Worm (Caenorhabditis elegans) whole organism, L1 larva: Measurements from ENCODE around the gene pitp-1.
A peak's percentile ranks its signal among the peaks of the same experiment; 100 is the strongest.

ENCODE experiments used
- C34B4.2 ChIP-seq: sonication (generic microtip); optimal IDR thresholded peaks from 2 replicates; lab custom pipeline; 2017; ENCODE audit warnings: mild to moderate bottlenecking, missing genetic modification characterization, missing compliant biosample characterization
- Y116A8C.19 ChIP-seq: sonication (generic microtip); optimal IDR thresholded peaks from 2 replicates; lab custom pipeline; 2016; ENCODE audit warnings: missing compliant biosample characterization, missing genetic modification characterization, borderline replicate concordance
- ceh-8 ChIP-seq: fragments of 200-800 bp; sonication (Bioruptor generic); optimal IDR thresholded peaks from 2 replicates; lab custom pipeline; 2018; ENCODE audit warnings: mild to moderate bottlenecking, missing genetic modification characterization, moderate library complexity, missing compliant biosample characterization
- ceh-90 ChIP-seq: sonication (generic microtip); optimal IDR thresholded peaks from 2 replicates; lab custom pipeline; 2016; ENCODE audit warnings: missing genetic modification characterization, missing compliant biosample characterization
- dpl-1 ChIP-seq, 3 experiments: fragments of 150-350 bp in 2 of 3; sonication (generic microtip) in 1 of 3; optimal IDR thresholded peaks; 2 replicates each; lab custom pipeline; 2014 to 2017; ENCODE audit warnings: missing biosample characterization in 3 of 3, missing genetic modification characterization in 3 of 3, missing genetic modification reagents in 3 of 3
- efl-1 ChIP-seq, 4 experiments: fragments of 150-350 bp; optimal IDR thresholded peaks in 3 of 4; peaks in 1 of 4; 1 replicate in 1 of 4; 2 replicates in 3 of 4; lab custom pipeline; 2014; ENCODE audit warnings: missing biosample characterization in 2 of 4, missing genetic modification characterization in 2 of 4, missing genetic modification reagents in 2 of 4
- efl-3 ChIP-seq: fragments of 200-800 bp; sonication (Bioruptor generic); optimal IDR thresholded peaks from 2 replicates; lab custom pipeline; 2018; ENCODE audit warnings: mild to moderate bottlenecking, missing genetic modification characterization, missing compliant biosample characterization
- egl-13 ChIP-seq: sonication (generic microtip); optimal IDR thresholded peaks from 2 replicates; lab custom pipeline; 2016; ENCODE audit warnings: missing genotype, missing genetic modification reagents, missing genetic modification characterization, missing compliant biosample characterization
- elt-2 ChIP-seq: sonication (generic microtip); optimal IDR thresholded peaks from 2 replicates; lab custom pipeline; 2016; ENCODE audit warnings: missing genetic modification characterization, mild to moderate bottlenecking, inconsistent platforms, missing compliant biosample characterization, missing genetic modification reagents
- ets-5 ChIP-seq: fragments of 200-800 bp; sonication (Bioruptor generic); IDR thresholded peaks from 2 replicates; pipeline ENCODE4 v1.3.6; 2022; ENCODE audit warnings: missing genetic modification characterization, missing compliant biosample characterization
- fos-1 ChIP-seq: fragments of 150-350 bp; optimal IDR thresholded peaks from 2 replicates; lab custom pipeline; 2014; ENCODE audit warnings: missing biosample characterization, missing genetic modification characterization
- grh-1 ChIP-seq: fragments of 200-800 bp; sonication (Bioruptor generic); IDR thresholded peaks from 2 replicates; pipeline ENCODE4 v1.3.6; 2022; ENCODE audit warnings: missing genetic modification reagents, missing genetic modification characterization, missing compliant biosample characterization
- hpl-2 ChIP-seq: fragments of 150-350 bp; optimal IDR thresholded peaks from 2 replicates; lab custom pipeline; 2014; ENCODE audit warnings: missing biosample characterization, missing genetic modification reagents, missing genetic modification characterization
- isw-1 ChIP-seq: fragments of 200-800 bp; sonication (Bioruptor generic); IDR thresholded peaks from 2 replicates; pipeline ENCODE4 v1.3.6; 2022; ENCODE audit warnings: missing genetic modification characterization, missing compliant biosample characterization
- lin-14 ChIP-seq: fragments of 200-800 bp; sonication (Bioruptor generic); optimal IDR thresholded peaks from 2 replicates; lab custom pipeline; 2018; ENCODE audit warnings: mild to moderate bottlenecking, missing genetic modification characterization, moderate library complexity, missing compliant biosample characterization
- lin-15B ChIP-seq: fragments of 150-350 bp; sonication (generic microtip); optimal IDR thresholded peaks from 3 replicates; lab custom pipeline; 2014; ENCODE audit warnings: missing biosample characterization, missing genetic modification characterization
- lin-39 ChIP-seq: fragments of 150-350 bp; optimal IDR thresholded peaks from 2 replicates; lab custom pipeline; 2014; ENCODE audit warnings: missing biosample characterization, missing genetic modification reagents, missing genetic modification characterization
- lir-3 ChIP-seq: sonication (generic microtip); optimal IDR thresholded peaks from 2 replicates; lab custom pipeline; 2016; ENCODE audit warnings: mild to moderate bottlenecking, missing genetic modification characterization, moderate library complexity, missing compliant biosample characterization; ENCODE audit not compliant: poor library complexity
- mdl-1 ChIP-seq, 2 experiments: fragments of 150-350 bp; optimal IDR thresholded peaks; 2 replicates each; lab custom pipeline; 2014 to 2017; ENCODE audit warnings: missing biosample characterization in 2 of 2, missing genetic modification characterization in 2 of 2, inconsistent platforms in 1 of 2
- mef-2 ChIP-seq: fragments of 150-350 bp; optimal IDR thresholded peaks from 2 replicates; lab custom pipeline; 2014; ENCODE audit warnings: missing biosample characterization, missing genetic modification characterization
- nhr-11 ChIP-seq: fragments of 150-350 bp; optimal IDR thresholded peaks from 2 replicates; lab custom pipeline; 2014; ENCODE audit warnings: missing biosample characterization, missing genetic modification characterization
- nhr-12 ChIP-seq: sonication (generic microtip); optimal IDR thresholded peaks from 2 replicates; lab custom pipeline; 2017; ENCODE audit warnings: missing biosample characterization, missing genetic modification characterization
- nhr-19 ChIP-seq: fragments of 200-800 bp; sonication (Bioruptor generic); conservative IDR thresholded peaks from 2 replicates; pipeline ENCODE4 v1.3.6; 2022; ENCODE audit warnings: missing genetic modification characterization, missing compliant biosample characterization
- nhr-237 ChIP-seq: fragments of 150-350 bp; optimal IDR thresholded peaks from 2 replicates; lab custom pipeline; 2014; ENCODE audit warnings: missing biosample characterization, missing genetic modification characterization
- nhr-28 ChIP-seq: fragments of 150-350 bp; optimal IDR thresholded peaks from 2 replicates; lab custom pipeline; 2014; ENCODE audit warnings: missing biosample characterization, missing genetic modification characterization
- nhr-47 ChIP-seq: sonication (generic microtip); optimal IDR thresholded peaks from 2 replicates; lab custom pipeline; 2016; ENCODE audit warnings: mild to moderate bottlenecking, missing genetic modification characterization, moderate library complexity, missing compliant biosample characterization
- nhr-71 ChIP-seq: sonication (generic microtip); optimal IDR thresholded peaks from 2 replicates; lab custom pipeline; 2016; ENCODE audit warnings: mild to moderate bottlenecking, missing genetic modification characterization, moderate library complexity, missing compliant biosample characterization
- nhr-90 ChIP-seq: sonication (generic microtip); optimal IDR thresholded peaks from 2 replicates; lab custom pipeline; 2016; ENCODE audit warnings: mild to moderate bottlenecking, missing genetic modification characterization, missing compliant biosample characterization; ENCODE audit not compliant: poor library complexity
- pag-3 ChIP-seq: sonication (generic microtip); optimal IDR thresholded peaks from 2 replicates; lab custom pipeline; 2017; ENCODE audit warnings: missing genetic modification characterization, mild to moderate bottlenecking, missing compliant biosample characterization, antibody characterized with exemption, borderline replicate concordance; ENCODE audit not compliant: insufficient read depth
- pqm-1 ChIP-seq: sonication (generic microtip); optimal IDR thresholded peaks from 3 replicates; lab custom pipeline; 2017; ENCODE audit warnings: missing biosample characterization, missing genetic modification characterization
- rnt-1 ChIP-seq: sonication (generic microtip); optimal IDR thresholded peaks from 2 replicates; lab custom pipeline; 2016; ENCODE audit warnings: mild to moderate bottlenecking, missing genetic modification characterization, moderate library complexity, missing compliant biosample characterization
- sox-4 ChIP-seq: sonication (generic microtip); optimal IDR thresholded peaks from 2 replicates; lab custom pipeline; 2016; ENCODE audit warnings: missing genetic modification characterization, missing compliant biosample characterization
- sup-37 ChIP-seq: fragments of 200-800 bp; sonication (Bioruptor generic); optimal IDR thresholded peaks from 2 replicates; lab custom pipeline; 2018; ENCODE audit warnings: mild to moderate bottlenecking, missing genetic modification characterization, missing compliant biosample characterization
- swsn-7 ChIP-seq: sonication (generic microtip); optimal IDR thresholded peaks from 2 replicates; lab custom pipeline; 2016; ENCODE audit warnings: missing genetic modification characterization, missing compliant biosample characterization
- unc-30 ChIP-seq: sonication (generic microtip); optimal IDR thresholded peaks from 2 replicates; lab custom pipeline; 2017; ENCODE audit warnings: missing biosample characterization, missing genetic modification characterization
- unc-86 ChIP-seq: sonication (generic microtip); optimal IDR thresholded peaks from 2 replicates; lab custom pipeline; 2016; ENCODE audit warnings: missing genetic modification characterization, missing compliant biosample characterization
- unc-98 ChIP-seq: fragments of 200-800 bp; sonication (Bioruptor generic); IDR thresholded peaks from 2 replicates; pipeline ENCODE4 v1.3.6; 2022; ENCODE audit warnings: missing genetic modification characterization, missing compliant biosample characterization
- zip-4 ChIP-seq: fragments of 200-800 bp; sonication (Bioruptor generic); optimal IDR thresholded peaks from 2 replicates; lab custom pipeline; 2018; ENCODE audit warnings: mild to moderate bottlenecking, missing genetic modification characterization, moderate library complexity, missing compliant biosample characterization
- ztf-11 ChIP-seq, 2 experiments: sonication (generic microtip); optimal IDR thresholded peaks; 2 replicates each; lab custom pipeline; 2016 to 2017; ENCODE audit warnings: missing genetic modification characterization in 2 of 2, missing biosample characterization in 1 of 2, missing compliant biosample characterization in 1 of 2

pitp-1 gene

ce11 chrIII:3532035-3532434 is 2.4 kb upstream of the pitp-1 start (continued):
- TF ChIP-seq elt-2 (tag; lab: Kevin White, UChicago) = no peak
- no peak for TF ChIP-seq nhr-28 (tag; lab: Kevin White, UChicago)
- no peak for TF ChIP-seq fos-1 (tag; lab: Kevin White, UChicago)
- TF ChIP-seq unc-98 (GFP tag; lab: Robert Waterston, UW) = no peak
- peak; percentile 60 to 76 for TF ChIP-seq efl-1 (optimal IDR thresholded peaks at IDR 0.05; lab: Kevin White, UChicago)
- TF ChIP-seq efl-1 (GFP tag; optimal IDR thresholded peaks at IDR 0.05 in 1 of 2; lab: Kevin White, UChicago) = peak; percentile 12 to 78
- TF ChIP-seq pqm-1 = no peak
- TF ChIP-seq nhr-47 (tag; lab: Kevin White, UChicago) = peak; percentile 73
- no peak for TF ChIP-seq mef-2 (tag; lab: Kevin White, UChicago)
- peak; percentile 72 for TF ChIP-seq swsn-7
- TF ChIP-seq isw-1 = peak; percentile 39; the same call in 1 of the 2 replicates
- no peak for TF ChIP-seq lin-39
- TF ChIP-seq lin-14 (GFP tag; lab: Kevin White, UChicago) = peak; percentile 92
- TF ChIP-seq zip-4 = no peak
- TF ChIP-seq sup-37 (GFP tag; lab: Kevin White, UChicago) = no peak
- TF ChIP-seq nhr-12 (tag; lab: Kevin White, UChicago) = no peak
- no peak for TF ChIP-seq ceh-90 (tag; lab: Kevin White, UChicago)
- peak; percentile 76 for TF ChIP-seq unc-86 (tag; lab: Kevin White, UChicago)
- TF ChIP-seq nhr-71 (tag; lab: Kevin White, UChicago) = peak; percentile 69
- TF ChIP-seq ztf-11 (tag; optimal IDR thresholded peaks at IDR 0.05; lab: Kevin White, UChicago) = peak in 1 of 2 experiments; percentile 29
- no peak for TF ChIP-seq pag-3 (tag; lab: Kevin White, UChicago)
- no peak for TF ChIP-seq Y116A8C.19
- peak; percentile 19 for TF ChIP-seq lir-3 (tag; lab: Kevin White, UChicago)
- peak in 1 of 2 experiments; percentile 41 for TF ChIP-seq mdl-1 (tag; optimal IDR thresholded peaks at IDR 0.05; lab: Kevin White, UChicago)
- TF ChIP-seq nhr-237 (tag; lab: Kevin White, UChicago) = no peak
- no peak for TF ChIP-seq nhr-11 (tag; lab: Kevin White, UChicago)
- TF ChIP-seq rnt-1 (tag; lab: Kevin White, UChicago) = no peak
- no peak for TF ChIP-seq sox-4
- peak; percentile 5 to 52 (median 21) for TF ChIP-seq dpl-1 (GFP tag; optimal IDR thresholded peaks at IDR 0.05; lab: Kevin White, UChicago)
- peak; percentile 25 for TF ChIP-seq ceh-8 (GFP tag; lab: Kevin White, UChicago)

ce11 chrIII:3528342-3528741 is 1.3 kb downstream of the pitp-1 start, which contains the start of gene rpl-37:
Gene rpl-37 (plus strand): TSS chrIII:3528642.
- TF ChIP-seq C34B4.2 (tag; lab: Kevin White, UChicago) (no peak), hpl-2 (no peak), grh-1 (no peak), efl-3 (GFP tag; lab: Kevin White, UChicago) (no peak), fos-1 (tag; lab: Kevin White, UChicago) (no peak), egl-13 (tag; lab: Kevin White, UChicago) (no peak), nhr-19 (GFP tag; lab: Robert Waterston, UW) (no peak), unc-30 (tag; lab: Kevin White, UChicago) (no peak), sup-37 (GFP tag; lab: Kevin White, UChicago) (no peak), Y116A8C.19 (no peak), nhr-71 (tag; lab: Kevin White, UChicago) (no peak), zip-4 (no peak), lin-15B (tag; lab: Kevin White, UChicago) (no peak), ets-5 (no peak), nhr-90 (tag; lab: Kevin White, UChicago) (no peak)
